Worm (Caenorhabditis elegans): ENCODE measurements around the gene clec-58.

The clec-58 gene

DNA sequence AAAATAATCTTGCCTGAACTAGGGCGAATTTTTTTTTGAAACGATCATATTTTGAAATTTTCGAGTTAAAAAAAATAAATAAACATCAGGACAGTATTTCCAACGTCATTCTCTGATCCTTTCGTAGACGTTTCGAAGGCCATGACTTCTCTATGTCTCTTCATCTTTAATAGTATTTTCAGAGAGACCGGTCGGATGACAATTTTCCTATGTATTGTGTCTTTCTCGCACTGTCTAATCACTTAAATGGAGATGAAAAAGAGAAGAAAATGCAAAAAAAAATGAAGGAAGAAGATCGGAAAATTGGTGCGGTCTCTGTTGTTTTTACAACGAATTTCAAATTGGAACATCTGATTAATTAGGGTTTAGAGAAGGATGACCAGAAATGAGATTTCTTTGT, 49.2 kb upstream of the clec-58 start (continued):
- no peak for TF ChIP-seq madf-5 (GFP tag; IDR thresholded peaks at IDR 0.05)
- peak; percentile 26 for TF ChIP-seq dve-1 (tag; optimal IDR thresholded peaks at IDR 0.05; ENCODE audit: insufficient read depth)
- TF ChIP-seq spr-3 (GFP tag; optimal IDR thresholded peaks at IDR 0.05), result no peak
- no peak for TF ChIP-seq Y5F2A.4 (GFP tag; optimal IDR thresholded peaks at IDR 0.05)
- TF ChIP-seq nhr-111 (GFP tag; optimal IDR thresholded peaks at IDR 0.05), result no peak
- no peak for TF ChIP-seq T26A8.4 (GFP tag; IDR thresholded peaks at IDR 0.05)

DNA sequence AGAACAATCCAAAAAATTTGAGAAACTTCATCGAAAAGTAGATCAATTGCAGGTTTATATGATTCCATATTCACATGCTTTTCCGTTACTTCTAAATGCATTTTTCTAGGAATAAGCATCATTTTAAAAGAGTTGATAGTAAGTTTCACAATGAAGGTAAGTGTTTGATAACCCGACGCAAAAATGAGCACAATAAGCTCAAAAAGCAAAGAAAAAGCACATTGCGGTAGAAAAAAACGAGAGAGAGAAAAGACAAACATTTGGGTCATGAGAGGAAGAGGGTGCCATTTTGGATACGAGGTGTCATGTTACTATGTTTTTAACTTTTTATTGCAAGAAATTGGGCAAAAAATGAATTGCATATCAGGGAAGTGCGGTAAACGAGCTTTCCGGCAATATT, 48.4 kb upstream of the clec-58 start, which contains the start of gene F59B10.6:
Gene F59B10.6, minus strand, starts transcription at position 101 of the 400 bp plus-strand sequence.
- TF ChIP-seq F44E2.7 (GFP tag; IDR thresholded peaks at IDR 0.05), result no peak
- no peak for TF ChIP-seq nhr-237 (tag; optimal IDR thresholded peaks at IDR 0.05)
- no peak for TF ChIP-seq nhr-10 (tag; optimal IDR thresholded peaks at IDR 0.05)
- no peak for TF ChIP-seq pha-4 (GFP tag; IDR thresholded peaks at IDR 0.05)
- no peak for TF ChIP-seq pha-4 (tag; optimal IDR thresholded peaks at IDR 0.05)
- TF ChIP-seq nhr-28 (tag; optimal IDR thresholded peaks at IDR 0.05), result no peak
- TF ChIP-seq F10B5.3 (tag; optimal IDR thresholded peaks at IDR 0.05), result no peak
- TF ChIP-seq hlh-30 (tag; optimal IDR thresholded peaks at IDR 0.05; ENCODE audit: insufficient read depth), result no peak
- TF ChIP-seq snpc-4 (tag; optimal IDR thresholded peaks at IDR 0.05), result no peak
- no peak for TF ChIP-seq ceh-62 (tag; optimal IDR thresholded peaks at IDR 0.05)
- no peak for TF ChIP-seq nhr-102 (tag; optimal IDR thresholded peaks at IDR 0.05)
- TF ChIP-seq lin-15B (tag; optimal IDR thresholded peaks at IDR 0.05), result no peak
- TF ChIP-seq lin-38 (GFP tag; IDR thresholded peaks at IDR 0.05), result no peak
- TF ChIP-seq mdt-29 (GFP tag; IDR thresholded peaks at IDR 0.05), result no peak
- no peak for TF ChIP-seq egl-27 (tag; optimal IDR thresholded peaks at IDR 0.05)
- TF ChIP-seq ceh-20 (GFP tag; IDR thresholded peaks at IDR 0.05), result no peak
- no peak for TF ChIP-seq hmg-1.1 (GFP tag; IDR thresholded peaks at IDR 0.05)
- TF ChIP-seq madf-9 (GFP tag; conservative IDR thresholded peaks at IDR 0.05), result no peak
- no peak for TF ChIP-seq nhr-48 (tag; optimal IDR thresholded peaks at IDR 0.05)

DNA sequence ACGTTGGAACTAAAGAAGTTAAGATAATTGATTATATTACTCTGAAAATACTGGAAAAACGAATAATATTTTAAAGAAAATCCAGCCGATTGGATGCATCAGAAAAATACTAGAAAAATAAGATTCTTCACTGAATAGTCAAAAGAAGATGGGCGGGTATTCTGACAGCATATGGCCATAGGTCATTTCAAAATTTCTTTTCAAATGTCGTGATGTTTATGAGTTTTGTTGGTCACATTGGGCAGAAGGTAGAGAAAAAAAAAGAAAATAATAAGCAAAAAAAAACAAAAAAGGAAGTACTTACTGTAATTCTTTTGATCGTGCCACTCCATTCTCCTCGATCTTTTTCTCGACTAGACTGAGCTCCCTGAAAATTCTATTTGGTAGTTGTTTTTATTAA, 47.6 kb upstream of the clec-58 start, which contains the start of gene F59B10.5:
Gene F59B10.5, minus strand, starts transcription at position 101 of the 400 bp plus-strand sequence.
- no peak for TF ChIP-seq nhr-76 (tag; optimal IDR thresholded peaks at IDR 0.05)
- TF ChIP-seq F10B5.3 (tag; optimal IDR thresholded peaks at IDR 0.05), result no peak
- no peak for TF ChIP-seq zag-1 (tag; optimal IDR thresholded peaks at IDR 0.05)
- no peak for TF ChIP-seq hmg-1.1 (GFP tag; IDR thresholded peaks at IDR 0.05)
- TF ChIP-seq ztf-7 (tag; optimal IDR thresholded peaks at IDR 0.05), result no peak
- TF ChIP-seq nhr-10 (tag; optimal IDR thresholded peaks at IDR 0.05), result no peak
- TF ChIP-seq duxl-1 (tag; optimal IDR thresholded peaks at IDR 0.05; ENCODE audit: poor library complexity), result no peak
- TF ChIP-seq attf-4 (tag; optimal IDR thresholded peaks at IDR 0.05), result no peak
- no peak for TF ChIP-seq fos-1 (tag; optimal IDR thresholded peaks at IDR 0.05)
- TF ChIP-seq ceh-20 (GFP tag; IDR thresholded peaks at IDR 0.05), result no peak
- no peak for TF ChIP-seq nhr-102 (tag; optimal IDR thresholded peaks at IDR 0.05)
- no peak for TF ChIP-seq hlh-11 (tag; optimal IDR thresholded peaks at IDR 0.05)
- TF ChIP-seq jun-1 (tag; optimal IDR thresholded peaks at IDR 0.05), result no peak
- TF ChIP-seq unc-62 (GFP tag; optimal IDR thresholded peaks at IDR 0.05 in 1 of 2), result no peak
- no peak for TF ChIP-seq unc-62 (tag; optimal IDR thresholded peaks at IDR 0.05)
- TF ChIP-seq daf-12 (tag; optimal IDR thresholded peaks at IDR 0.05), result no peak
- TF ChIP-seq ztf-11 (tag; optimal IDR thresholded peaks at IDR 0.05), result no peak
- TF ChIP-seq lin-1 (GFP tag; IDR thresholded peaks at IDR 0.05), result no peak
- no peak for TF ChIP-seq dmd-6 (GFP tag; IDR thresholded peaks at IDR 0.05)
- no peak for TF ChIP-seq lin-39 (tag; optimal IDR thresholded peaks at IDR 0.05)
- no peak for TF ChIP-seq ctbp-1 (GFP tag; IDR thresholded peaks at IDR 0.05)
